Fruit fly (Drosophila melanogaster) whole organism, embryonic: ENCODE data around the gene Scr.

Experiments used
- ATbp ChIP-seq: fragments of 200-800 bp; sonication (Bioruptor generic); optimal IDR thresholded peaks from 2 replicates; lab custom pipeline; 2017; ENCODE audit warnings: missing biosample characterization, mild to moderate bottlenecking, missing genetic modification characterization, missing genetic modification reagents
- Atf-2 ChIP-seq: fragments of 200-800 bp; sonication (Bioruptor generic); optimal IDR thresholded peaks from 2 replicates; lab custom pipeline; 2016; ENCODE audit warnings: missing biosample characterization, missing genetic modification characterization
- Awh ChIP-seq: fragments of 200-800 bp; sonication (Bioruptor generic); IDR thresholded peaks from 2 replicates; pipeline ENCODE4, ENCODE4 v1.3.6; 2022; ENCODE audit warnings: missing biosample characterization, missing genetic modification characterization
- BtbVII ChIP-seq: fragments of 200-800 bp; sonication (Bioruptor generic); optimal IDR thresholded peaks from 3 replicates; lab custom pipeline; 2017; ENCODE audit warnings: missing biosample characterization, mild to moderate bottlenecking, missing genetic modification characterization
- C15 ChIP-seq: fragments of 200-800 bp; sonication (Bioruptor generic); IDR thresholded peaks from 3 replicates; pipeline ENCODE4 v1.3.6; 2022; ENCODE audit warnings: missing biosample characterization, missing genetic modification characterization
- CG10431 ChIP-seq: fragments of 200-800 bp; sonication (Bioruptor generic); optimal IDR thresholded peaks from 3 replicates; lab custom pipeline; 2018; ENCODE audit warnings: missing biosample characterization, mild to moderate bottlenecking, missing genetic modification characterization
- CG10654 ChIP-seq: fragments of 200-800 bp; sonication (Bioruptor generic); optimal IDR thresholded peaks from 2 replicates; lab custom pipeline; 2016; ENCODE audit warnings: missing biosample characterization, missing genetic modification characterization
- CG10979 ChIP-seq: fragments of 200-800 bp; sonication (Bioruptor generic); optimal IDR thresholded peaks from 2 replicates; lab custom pipeline; 2018; ENCODE audit warnings: missing biosample characterization, mild to moderate bottlenecking, missing genetic modification characterization, moderate library complexity
- CG11504 ChIP-seq: fragments of 200-800 bp; sonication (Bioruptor generic); optimal IDR thresholded peaks from 3 replicates; lab custom pipeline; 2019; ENCODE audit warnings: missing biosample characterization, mild to moderate bottlenecking, missing genetic modification characterization, moderate library complexity
- CG12744 ChIP-seq: fragments of 200-800 bp; sonication (Bioruptor generic); optimal IDR thresholded peaks from 2 replicates; lab custom pipeline; 2016; ENCODE audit warnings: missing biosample characterization, missing genetic modification characterization
- CG14965 ChIP-seq: fragments of 200-800 bp; sonication (Bioruptor generic); optimal IDR thresholded peaks from 2 replicates; lab custom pipeline; 2016; ENCODE audit warnings: missing biosample characterization, missing genetic modification characterization, borderline replicate concordance
- CG15479 ChIP-seq: fragments of 200-800 bp; sonication (Bioruptor generic); optimal IDR thresholded peaks from 3 replicates; lab custom pipeline; 2019; ENCODE audit warnings: missing biosample characterization, mild to moderate bottlenecking, missing genetic modification characterization, moderate library complexity
- CG17361 ChIP-seq: fragments of 200-800 bp; sonication (Bioruptor generic); IDR thresholded peaks from 3 replicates; pipeline ENCODE4 v1.3.6; 2022; ENCODE audit warnings: missing biosample characterization, missing genetic modification characterization
- CG1832 ChIP-seq: fragments of 200-800 bp; sonication (Bioruptor generic); optimal IDR thresholded peaks from 2 replicates; lab custom pipeline; 2017; ENCODE audit warnings: missing biosample characterization, mild to moderate bottlenecking, missing genetic modification characterization, inconsistent platforms
- CG18619 ChIP-seq: fragments of 200-800 bp; sonication (Bioruptor generic); optimal IDR thresholded peaks from 3 replicates; lab custom pipeline; 2017; ENCODE audit warnings: missing biosample characterization, mild to moderate bottlenecking, missing genetic modification characterization
- CG2712 ChIP-seq: fragments of 200-800 bp; optimal IDR thresholded peaks from 3 replicates; lab custom pipeline; 2019; ENCODE audit warnings: missing biosample characterization, mild to moderate bottlenecking, missing genetic modification characterization, moderate library complexity
- CG31441 ChIP-seq: fragments of 200-800 bp; sonication (Bioruptor generic); IDR thresholded peaks from 2 replicates; pipeline ENCODE4 v1.3.6; 2022; ENCODE audit warnings: missing biosample characterization, missing genetic modification characterization
- CG3163 ChIP-seq: fragments of 200-800 bp; sonication (Bioruptor generic); optimal IDR thresholded peaks from 3 replicates; lab custom pipeline; 2016; ENCODE audit warnings: missing biosample characterization, missing genetic modification characterization
- CG34376 ChIP-seq: fragments of 200-800 bp; sonication (Bioruptor generic); optimal IDR thresholded peaks from 2 replicates; lab custom pipeline; 2018; ENCODE audit warnings: missing biosample characterization, mild to moderate bottlenecking, missing genetic modification characterization
- CG6765 ChIP-seq: fragments of 200-800 bp; sonication (Bioruptor generic); optimal IDR thresholded peaks from 3 replicates; lab custom pipeline; 2017; ENCODE audit warnings: missing biosample characterization, mild to moderate bottlenecking, missing genetic modification characterization
- CG7556 ChIP-seq: fragments of 200-800 bp; sonication (Bioruptor generic); optimal IDR thresholded peaks from 2 replicates; lab custom pipeline; 2017; ENCODE audit warnings: missing biosample characterization, mild to moderate bottlenecking, missing genetic modification characterization
- CG8944 ChIP-seq: fragments of 200-800 bp; sonication (Bioruptor generic); optimal IDR thresholded peaks from 3 replicates; lab custom pipeline; 2016; ENCODE audit warnings: missing biosample characterization, missing genetic modification characterization
- CG9609 ChIP-seq: fragments of 200-800 bp; sonication (Bioruptor generic); optimal IDR thresholded peaks from 3 replicates; lab custom pipeline; 2016; ENCODE audit warnings: missing biosample characterization, missing genetic modification characterization
- HLHmδ ChIP-seq: fragments of 200-800 bp; sonication (Bioruptor generic); optimal IDR thresholded peaks from 2 replicates; lab custom pipeline; 2018; ENCODE audit warnings: missing biosample characterization, mild to moderate bottlenecking, missing genetic modification characterization, moderate library complexity
- Hr78 ChIP-seq, 2 experiments: fragments of 200-800 bp in 1 of 2; fragments of >200 bp in 1 of 2; sonication (Bioruptor generic) in 1 of 2; optimal IDR thresholded peaks; 2 replicates each; lab custom pipeline; 2017 to 2019; ENCODE audit warnings: missing biosample characterization in 2 of 2, missing genetic modification characterization in 2 of 2, mild to moderate bottlenecking in 1 of 2, moderate library complexity in 1 of 2
- Oaz ChIP-seq: fragments of 200-800 bp; sonication (Bioruptor generic); IDR thresholded peaks from 2 replicates; pipeline ENCODE4 v1.3.6; 2022; ENCODE audit warnings: missing biosample characterization, missing genetic modification characterization
- Scr ChIP-seq: fragments of 200-800 bp; sonication (Bioruptor generic); IDR thresholded peaks from 2 replicates; pipeline ENCODE4 v1.3.6; 2022; ENCODE audit warnings: missing biosample characterization, missing genetic modification characterization; ENCODE audit not compliant: partially characterized antibody
- Xbp1 ChIP-seq: fragments of 200-800 bp; sonication (Bioruptor generic); optimal IDR thresholded peaks from 3 replicates; lab custom pipeline; 2016; ENCODE audit warnings: missing biosample characterization, mild to moderate bottlenecking, missing genetic modification characterization
- abd-A ChIP-seq: fragments of 200-800 bp; sonication (Bioruptor generic); optimal IDR thresholded peaks from 3 replicates; lab custom pipeline; 2019; ENCODE audit warnings: missing biosample characterization, mild to moderate bottlenecking, missing genetic modification characterization, moderate library complexity
- ap ChIP-seq: fragments of 200-800 bp; sonication (Bioruptor generic); IDR thresholded peaks from 2 replicates; pipeline ENCODE4 v1.3.6; 2022; ENCODE audit warnings: missing biosample characterization, missing genetic modification characterization
- bab2 ChIP-seq: fragments of 200-800 bp; sonication (Bioruptor generic); optimal IDR thresholded peaks from 2 replicates; lab custom pipeline; 2016; ENCODE audit warnings: missing biosample characterization, missing genetic modification characterization
- btn ChIP-seq: fragments of 200-800 bp; sonication (Bioruptor generic); optimal IDR thresholded peaks from 2 replicates; lab custom pipeline; 2016; ENCODE audit warnings: missing biosample characterization, missing genetic modification characterization
- ci ChIP-seq: fragments of 200-800 bp; sonication (Bioruptor generic); IDR thresholded peaks from 3 replicates; pipeline ENCODE4 v1.3.6; 2022; ENCODE audit warnings: missing biosample characterization, missing genetic modification characterization
- crc ChIP-seq: fragments of 200-800 bp; sonication (Bioruptor generic); optimal IDR thresholded peaks from 2 replicates; lab custom pipeline; 2016; ENCODE audit warnings: missing biosample characterization, missing genetic modification characterization
- emc ChIP-seq: fragments of 200-800 bp; sonication (Bioruptor generic); optimal IDR thresholded peaks from 2 replicates; lab custom pipeline; 2016; ENCODE audit warnings: missing biosample characterization, missing genetic modification characterization
- fru ChIP-seq: fragments of >200 bp; optimal IDR thresholded peaks from 2 replicates; lab custom pipeline; 2017
- gem ChIP-seq: fragments of 200-800 bp; sonication (Bioruptor generic); optimal IDR thresholded peaks from 2 replicates; lab custom pipeline; 2019; ENCODE audit warnings: missing biosample characterization, mild to moderate bottlenecking, missing genetic modification characterization, moderate library complexity
- lov ChIP-seq, 2 experiments: fragments of 200-800 bp in 1 of 2; fragments of >200 bp in 1 of 2; sonication (Bioruptor generic) in 1 of 2; IDR thresholded peaks in 1 of 2; optimal IDR thresholded peaks in 1 of 2; 2 replicates in 1 of 2; 3 replicates in 1 of 2; pipeline versions ENCODE4 v1.3.6 to Lab custom; 2017 to 2022; ENCODE audit warnings: missing biosample characterization in 1 of 2, missing genetic modification characterization in 1 of 2
- nmo ChIP-seq: fragments of 200-800 bp; sonication (Bioruptor generic); optimal IDR thresholded peaks from 2 replicates; lab custom pipeline; 2018; ENCODE audit warnings: missing biosample characterization, mild to moderate bottlenecking, missing genetic modification characterization, moderate library complexity
- peb ChIP-seq: fragments of 200-800 bp; sonication (Bioruptor generic); IDR thresholded peaks from 2 replicates; pipeline ENCODE4 v1.3.6; 2022; ENCODE audit warnings: missing biosample characterization, missing genetic modification characterization
- prd ChIP-seq, 3 experiments: fragments of >200 bp in 2 of 3; fragments of 200-800 bp in 1 of 3; sonication (Bioruptor generic) in 1 of 3; optimal IDR thresholded peaks in 2 of 3; IDR thresholded peaks in 1 of 3; 2 replicates in 2 of 3; 3 replicates in 1 of 3; pipeline versions ENCODE4 v1.3.6 to Lab custom; 2017 to 2022; ENCODE audit warnings: missing biosample characterization in 1 of 3, missing genetic modification characterization in 1 of 3
- pros ChIP-seq: fragments of 200-800 bp; sonication (Bioruptor generic); optimal IDR thresholded peaks from 3 replicates; lab custom pipeline; 2019; ENCODE audit warnings: missing biosample characterization, mild to moderate bottlenecking, missing genetic modification characterization, moderate library complexity
- seq ChIP-seq: fragments of 200-800 bp; sonication (Bioruptor generic); IDR thresholded peaks from 2 replicates; pipeline ENCODE4 v1.3.6; 2022; ENCODE audit warnings: missing biosample characterization, missing genetic modification characterization
- slbo ChIP-seq: fragments of 200-800 bp; sonication (Bioruptor generic); IDR thresholded peaks from 2 replicates; pipeline ENCODE4 v1.3.6; 2022; ENCODE audit warnings: missing biosample characterization, missing genetic modification characterization
- trem ChIP-seq: fragments of 200-800 bp; optimal IDR thresholded peaks from 3 replicates; lab custom pipeline; 2019; ENCODE audit warnings: missing biosample characterization, mild to moderate bottlenecking, missing genetic modification characterization, moderate library complexity
- unpg ChIP-seq: fragments of 200-800 bp; sonication (Bioruptor generic); optimal IDR thresholded peaks from 3 replicates; lab custom pipeline; 2018; ENCODE audit warnings: missing biosample characterization, mild to moderate bottlenecking, missing genetic modification characterization, moderate library complexity

Scr gene

DNA sequence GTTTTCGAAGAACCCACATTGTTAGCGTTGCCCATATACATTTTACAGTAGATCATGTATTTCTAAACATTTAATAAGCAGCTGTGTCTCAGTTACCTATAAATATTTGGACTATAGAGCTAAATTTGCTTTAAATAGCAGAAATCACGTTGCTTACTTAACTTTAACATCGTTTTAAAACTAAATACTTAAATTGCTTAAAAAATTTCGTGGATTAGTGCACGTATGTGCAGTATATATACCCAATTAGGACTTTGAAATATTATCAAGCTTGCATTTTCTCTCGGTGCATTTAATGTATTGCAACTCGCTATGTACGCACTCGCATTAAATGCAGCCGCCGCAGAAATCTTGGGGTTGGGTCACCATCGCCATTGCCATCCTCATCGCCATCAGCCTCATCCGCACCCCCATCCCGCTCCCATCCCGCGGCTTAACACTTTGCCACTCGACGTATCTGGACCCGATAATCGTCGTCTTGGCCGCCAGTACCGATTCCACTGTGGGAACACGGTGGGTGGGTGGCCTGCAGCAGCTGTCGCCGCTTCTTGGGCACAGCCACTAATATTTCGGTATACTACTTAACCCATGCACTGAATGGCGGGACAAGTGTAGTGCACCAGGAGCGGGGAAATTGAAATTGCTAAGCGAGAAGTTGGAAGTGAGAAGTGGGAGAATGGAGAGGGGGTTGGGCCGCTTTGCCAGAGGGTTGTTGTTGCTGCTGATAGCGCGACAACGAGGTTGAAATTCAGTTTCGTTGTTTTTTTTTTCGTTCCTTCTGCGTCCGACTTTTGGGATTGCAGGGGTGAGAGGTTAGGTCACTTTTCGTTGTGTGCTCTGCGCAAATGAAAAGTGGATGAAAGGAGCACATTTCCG, 34.7 kb downstream of the Scr start (continued):
- TF ChIP-seq CG17361 (GFP tag; lab: Robert Waterston, UW), result 0 out of 3 replicates have a peak, but pooled peaks have one; percentile 8
- peak; percentile 36 for TF ChIP-seq abd-A
- no peak for TF ChIP-seq Awh (GFP tag; lab: Robert Waterston, UW)
- no peak for TF ChIP-seq unpg (GFP tag; lab: Kevin White, UChicago)
- peak; percentile 23; the same call in 1 of the 2 replicates for TF ChIP-seq CG31441 (GFP tag; lab: Robert Waterston, UW)
- no peak for TF ChIP-seq CG1832
- TF ChIP-seq Hr78 (GFP tag; optimal IDR thresholded peaks at IDR 0.05; lab: Kevin White, UChicago), result peak in 1 of 2 experiments; percentile 23
- TF ChIP-seq CG7556, result peak; percentile 9
- peak; percentile 0 for TF ChIP-seq nmo (GFP tag; lab: Kevin White, UChicago)
- TF ChIP-seq CG15479 (GFP tag; lab: Kevin White, UChicago), result peak; percentile 64
- TF ChIP-seq CG8944 (GFP tag; lab: Kevin White, UChicago), result no peak
- no peak for TF ChIP-seq bab2 (GFP tag; lab: Kevin White, UChicago)
- TF ChIP-seq prd (optimal IDR thresholded peaks at IDR 0.05; lab: Kevin White, UChicago), result no peak
- 0 out of 3 replicates have a peak, but pooled peaks have one; percentile 14 for TF ChIP-seq prd (GFP tag; IDR thresholded peaks at IDR 0.05; lab: Robert Waterston, UW)
- TF ChIP-seq slbo (GFP tag; lab: Robert Waterston, UW), result no peak
- TF ChIP-seq Xbp1 (GFP tag; lab: Kevin White, UChicago), result peak; percentile 8
- TF ChIP-seq CG34376, result no peak
- peak; percentile 14; the same call in 1 of the 2 replicates for TF ChIP-seq Scr
- TF ChIP-seq peb, result no peak
- no peak for TF ChIP-seq Oaz
- peak; percentile 37 for TF ChIP-seq CG11504 (tag; lab: Kevin White, UChicago)
- no peak for TF ChIP-seq trem (tag; lab: Kevin White, UChicago)
- TF ChIP-seq pros (GFP tag; lab: Kevin White, UChicago), result peak; percentile 83
- TF ChIP-seq CG3163 (GFP tag; lab: Kevin White, UChicago), result no peak
- TF ChIP-seq gem (tag; lab: Kevin White, UChicago), result peak; percentile 23
- TF ChIP-seq CG10654 (GFP tag; lab: Kevin White, UChicago), result no peak
- peak; percentile 35 for TF ChIP-seq CG10979 (tag; lab: Kevin White, UChicago)
- no peak for TF ChIP-seq Atf-2 (GFP tag; lab: Kevin White, UChicago)
- TF ChIP-seq CG18619 (GFP tag; lab: Kevin White, UChicago), result no peak
- no peak for TF ChIP-seq BtbVII (GFP tag; lab: Kevin White, UChicago)
- peak; percentile 70; the same call in 1 of the 2 replicates for TF ChIP-seq seq (GFP tag; lab: Robert Waterston, UW)

DNA sequence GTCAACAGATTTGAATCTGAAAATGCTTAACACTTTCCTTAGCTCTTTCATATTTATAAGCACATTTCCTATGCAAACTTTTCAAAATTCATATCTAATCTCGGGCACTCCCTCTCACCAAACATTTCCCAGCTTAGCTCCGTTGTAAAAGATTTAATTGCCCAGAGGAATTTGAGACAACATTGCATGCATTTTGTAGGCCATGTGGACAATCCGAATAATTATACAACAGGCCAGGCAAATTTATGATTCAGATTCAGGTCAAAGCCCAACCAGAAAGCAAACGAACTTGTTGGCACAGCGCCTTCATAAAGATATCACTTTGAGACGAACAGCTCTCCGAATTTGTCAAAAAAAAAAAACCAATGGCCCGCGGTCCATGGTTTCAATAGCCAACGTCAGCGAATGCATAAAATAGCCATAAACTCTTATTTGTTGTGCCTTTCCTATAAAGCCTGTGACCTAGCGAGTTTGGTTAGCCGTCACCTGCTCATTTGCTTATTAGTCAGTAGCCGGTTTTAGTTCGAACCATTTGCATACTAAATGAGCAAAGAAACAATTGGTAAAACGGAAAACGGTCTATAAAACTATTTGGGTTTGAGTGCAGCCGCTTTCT, 35.7 kb downstream of the Scr start:
- TF ChIP-seq C15 (GFP tag; lab: Robert Waterston, UW) (no peak), Hr78 (GFP tag; optimal IDR thresholded peaks at IDR 0.05; lab: Kevin White, UChicago) (peak in 1 of 2 experiments; percentile 36), prd (optimal IDR thresholded peaks at IDR 0.05; lab: Kevin White, UChicago) (no peak), prd (GFP tag; IDR thresholded peaks at IDR 0.05; lab: Robert Waterston, UW) (no peak), btn (GFP tag; lab: Kevin White, UChicago) (no peak), lov (optimal IDR thresholded peaks at IDR 0.05; lab: Kevin White, UChicago) (no peak), lov (GFP tag; IDR thresholded peaks at IDR 0.05; lab: Robert Waterston, UW) (no peak), fru (no peak), CG6765 (GFP tag; lab: Kevin White, UChicago) (no peak), CG9609 (GFP tag; lab: Kevin White, UChicago) (no peak), CG12744 (GFP tag; lab: Kevin White, UChicago) (no peak), ap (no peak), crc (GFP tag; lab: Kevin White, UChicago) (no peak), HLHmδ (GFP tag; lab: Kevin White, UChicago) (no peak), CG14965 (GFP tag; lab: Kevin White, UChicago) (no peak), ATbp (GFP tag; lab: Kevin White, UChicago) (peak; percentile 22), CG18619 (GFP tag; lab: Kevin White, UChicago) (no peak), ci (GFP tag; lab: Robert Waterston, UW) (peak; percentile 10; the same call in 1 of the 3 replicates), emc (no peak), CG2712 (no peak), CG10431 (no peak)
